Worm (Caenorhabditis elegans): ENCODE results near the gene srd-59.

The srd-59 gene

ce11 chrII:7251978-7252377, 46.5 kb downstream of the srd-59 start, which contains the start of the genes prx-13 and ada-2 (continued):
- TF ChIP-seq zag-1 (tag; optimal IDR thresholded peaks at IDR 0.05) (no peak), Y5F2A.4 (GFP tag; optimal IDR thresholded peaks at IDR 0.05) (no peak), mdt-29 (GFP tag; IDR thresholded peaks at IDR 0.05) (no peak), dve-1 (tag; optimal IDR thresholded peaks at IDR 0.05; ENCODE audit: insufficient read depth) (peak; percentile 45), lin-1 (GFP tag; IDR thresholded peaks at IDR 0.05) (no peak), F10B5.3 (tag; optimal IDR thresholded peaks at IDR 0.05) (no peak), hlh-11 (tag; optimal IDR thresholded peaks at IDR 0.05) (peak; percentile 46), snpc-4 (tag; optimal IDR thresholded peaks at IDR 0.05) (no peak), lin-39 (tag; optimal IDR thresholded peaks at IDR 0.05) (no peak), mes-2 (tag; optimal IDR thresholded peaks at IDR 0.05; ENCODE audit: poor library complexity, severe bottlenecking) (no peak), lir-3 (tag; optimal IDR thresholded peaks at IDR 0.05) (peak; percentile 5), R02D3.7 (tag; optimal IDR thresholded peaks at IDR 0.05) (no peak)

DNA sequence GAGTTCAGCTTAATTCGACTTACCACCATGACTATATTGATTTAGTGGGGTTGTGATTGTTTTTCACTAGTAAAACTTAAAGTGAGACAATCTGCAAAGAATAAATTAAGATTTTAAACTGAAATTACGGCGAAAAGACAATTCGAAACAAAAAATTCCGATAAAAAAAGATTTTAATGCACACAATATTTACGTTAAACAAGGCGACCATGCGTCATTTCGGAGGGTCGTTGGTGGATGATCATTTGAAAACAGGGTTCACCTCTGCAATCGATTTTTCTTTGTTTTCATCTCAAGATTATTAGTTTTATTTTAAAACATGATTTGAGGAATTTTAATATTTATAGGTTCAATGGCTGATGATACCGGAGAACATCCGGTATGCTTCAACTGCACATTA, 47.6 kb downstream of the srd-59 start, which contains the start of gene lsm-4:
Gene lsm-4, minus strand, starts transcription at position 91 of the 400 bp plus-strand sequence.
- peak; percentile 73; the same call in 1 of the 2 replicates for TF ChIP-seq Y48G9A.11 (GFP tag; IDR thresholded peaks at IDR 0.05)
- no peak for TF ChIP-seq zfp-3 (GFP tag; conservative IDR thresholded peaks at IDR 0.05)
- no peak for TF ChIP-seq dpl-1 (GFP tag; optimal IDR thresholded peaks at IDR 0.05)
- peak in 1 of 2 experiments; percentile 25 for TF ChIP-seq lsy-2 (tag; optimal IDR thresholded peaks at IDR 0.05)
- no peak for TF ChIP-seq daf-16 (GFP tag; optimal IDR thresholded peaks at IDR 0.05)
- TF ChIP-seq daf-16 (tag; optimal IDR thresholded peaks at IDR 0.05), result peak; percentile 11
- TF ChIP-seq nhr-6 (tag; optimal IDR thresholded peaks at IDR 0.05), result no peak
- peak; percentile 92 for TF ChIP-seq T20F7.1 (GFP tag; optimal IDR thresholded peaks at IDR 0.05)

- peak; percentile 76 for TF ChIP-seq nhr-6 (tag; optimal IDR thresholded peaks at IDR 0.05)
- TF ChIP-seq zag-1 (tag; optimal IDR thresholded peaks at IDR 0.05), result no peak
- peak; percentile 71 for TF ChIP-seq hlh-11 (tag; optimal IDR thresholded peaks at IDR 0.05)
- TF ChIP-seq D1046.2 (GFP tag; IDR thresholded peaks at IDR 0.05), result no peak
- TF ChIP-seq dpl-1 (GFP tag; optimal IDR thresholded peaks at IDR 0.05), result no peak
- TF ChIP-seq mes-2 (tag; optimal IDR thresholded peaks at IDR 0.05; ENCODE audit: poor library complexity, severe bottlenecking), result peak; percentile 56
- no peak for TF ChIP-seq ceh-62 (tag; optimal IDR thresholded peaks at IDR 0.05)
- no peak for TF ChIP-seq aha-1 (tag)
- no peak for TF ChIP-seq set-16 (GFP tag; IDR thresholded peaks at IDR 0.05)
- no peak for TF ChIP-seq sdz-12 (GFP tag; optimal IDR thresholded peaks at IDR 0.05)
- no peak for TF ChIP-seq nhr-237 (tag; optimal IDR thresholded peaks at IDR 0.05)
- TF ChIP-seq ceh-28 (tag; optimal IDR thresholded peaks at IDR 0.05), result no peak
- no peak for TF ChIP-seq attf-4 (tag; optimal IDR thresholded peaks at IDR 0.05)
- no peak for TF ChIP-seq daf-12 (tag; optimal IDR thresholded peaks at IDR 0.05)
- TF ChIP-seq Y48G9A.11 (GFP tag; IDR thresholded peaks at IDR 0.05), result no peak
- peak; percentile 64 for TF ChIP-seq T20F7.1 (GFP tag; optimal IDR thresholded peaks at IDR 0.05)
- TF ChIP-seq arid-1 (GFP tag; conservative IDR thresholded peaks at IDR 0.05), result no peak
- peak; percentile 45 for TF ChIP-seq ama-1 (optimal IDR thresholded peaks at IDR 0.05)
- no peak for TF ChIP-seq F10B5.3 (tag; optimal IDR thresholded peaks at IDR 0.05)
- no peak for TF ChIP-seq gei-8 (GFP tag; optimal IDR thresholded peaks at IDR 0.05)
- no peak for TF ChIP-seq ztf-7 (tag; optimal IDR thresholded peaks at IDR 0.05)
- no peak for TF ChIP-seq ces-1 (GFP tag; optimal IDR thresholded peaks at IDR 0.05)
- no peak for TF ChIP-seq nhr-10 (tag; optimal IDR thresholded peaks at IDR 0.05)
- TF ChIP-seq duxl-1 (tag; optimal IDR thresholded peaks at IDR 0.05; ENCODE audit: poor library complexity), result no peak
- no peak for TF ChIP-seq F49E8.2 (tag; optimal IDR thresholded peaks at IDR 0.05; ENCODE audit: borderline replicate concordance)
- TF ChIP-seq ZK546.5 (tag; optimal IDR thresholded peaks at IDR 0.05), result no peak
- TF ChIP-seq lim-7 (GFP tag; IDR thresholded peaks at IDR 0.05), result no peak
- no peak for TF ChIP-seq nhr-42 (GFP tag; IDR thresholded peaks at IDR 0.05)
- TF ChIP-seq ceh-20 (GFP tag; IDR thresholded peaks at IDR 0.05), result no peak
- no peak for TF ChIP-seq spr-1 (tag; optimal IDR thresholded peaks at IDR 0.05)
- TF ChIP-seq lsy-2 (tag; optimal IDR thresholded peaks at IDR 0.05), result peak in 1 of 2 experiments; percentile 51
- TF ChIP-seq nhr-111 (GFP tag; optimal IDR thresholded peaks at IDR 0.05), result no peak
- peak; percentile 72 for TF ChIP-seq dmd-6 (GFP tag; IDR thresholded peaks at IDR 0.05)
- peak; percentile 54 for TF ChIP-seq nhr-77 (tag; optimal IDR thresholded peaks at IDR 0.05)
- TF ChIP-seq nhr-11 (tag; optimal IDR thresholded peaks at IDR 0.05), result no peak
- peak; percentile 69 for TF ChIP-seq pqm-1 (tag; optimal IDR thresholded peaks at IDR 0.05)
- TF ChIP-seq mdt-29 (GFP tag; IDR thresholded peaks at IDR 0.05), result no peak
Measured at ce11 chrII:7255614-7256162, 50.2 kb downstream of the srd-59 start, which contains the start of gene F32A5.8. Gene F32A5.8 (plus strand): TSS chrII:7256112.
